Fruit fly (Drosophila melanogaster): ENCODE data around the gene pira.

Gene pira

dm6 chrX:12735478-12736428 lies 27.7 kb downstream of the pira start (continued):
- TF ChIP-seq pita (GFP tag; optimal IDR thresholded peaks at IDR 0.05) (no peak), CG14965 (GFP tag; optimal IDR thresholded peaks at IDR 0.05; ENCODE audit: borderline replicate concordance) (peak; percentile 30), CG34376 (GFP tag; optimal IDR thresholded peaks at IDR 0.05) (peak; percentile 94), btn (GFP tag; optimal IDR thresholded peaks at IDR 0.05) (peak; percentile 69), ssp (GFP tag; IDR thresholded peaks at IDR 0.05) (peak; percentile 73), CG3726 (GFP tag; IDR thresholded peaks at IDR 0.05) (no peak), CG33557 (GFP tag; optimal IDR thresholded peaks at IDR 0.05) (peak; percentile 88), D19A (tag; optimal IDR thresholded peaks at IDR 0.05) (peak; percentile 90), grn (GFP tag; optimal IDR thresholded peaks at IDR 0.05) (peak; percentile 75), CG10959 (GFP tag; IDR thresholded peaks at IDR 0.05) (peak; percentile 62; the same call in 1 of the 2 replicates), CG12659 (GFP tag; optimal IDR thresholded peaks at IDR 0.05) (peak; percentile 97), ro (GFP tag; IDR thresholded peaks at IDR 0.05) (no peak; the same call in 1 of the 2 replicates), CG6175 (GFP tag; IDR thresholded peaks at IDR 0.05) (0 out of 3 replicates have a peak, but pooled peaks have one; percentile 48), CG12219 (GFP tag; optimal IDR thresholded peaks at IDR 0.05) (peak; percentile 93), gro (GFP tag; optimal IDR thresholded peaks at IDR 0.05) (peak; percentile 84), bab2 (GFP tag; optimal IDR thresholded peaks at IDR 0.05) (peak; percentile 90), Fer1 (GFP tag; optimal IDR thresholded peaks at IDR 0.05) (peak; percentile 93), CG3281 (GFP tag; optimal IDR thresholded peaks at IDR 0.05) (peak; percentile 96), zen2 (GFP tag; IDR thresholded peaks at IDR 0.05; ENCODE audit: partially characterized antibody) (no peak), CG6654 (GFP tag; optimal IDR thresholded peaks at IDR 0.05) (peak; percentile 86), CG1602 (GFP tag; optimal IDR thresholded peaks at IDR 0.05) (peak; percentile 93), CG11085 (GFP tag; IDR thresholded peaks at IDR 0.05) (no peak; the same call in 1 of the 2 replicates), CG15601 (tag; optimal IDR thresholded peaks at IDR 0.05) (peak; percentile 88), CG2202 (tag; optimal IDR thresholded peaks at IDR 0.05) (peak; percentile 83), zen (tag; optimal IDR thresholded peaks at IDR 0.05) (peak; percentile 88), inv (GFP tag; IDR thresholded peaks at IDR 0.05; ENCODE audit: partially characterized antibody) (no peak), Dip3 (GFP tag; optimal IDR thresholded peaks at IDR 0.05) (peak; percentile 88), lbe (GFP tag; optimal IDR thresholded peaks at IDR 0.05) (peak; percentile 63), Sry-β (GFP tag; optimal IDR thresholded peaks at IDR 0.05) (peak; percentile 59), CG31388 (GFP tag; optimal IDR thresholded peaks at IDR 0.05) (peak; percentile 85), tap (tag; optimal IDR thresholded peaks at IDR 0.05) (peak; percentile 90), nerfin-1 (tag; optimal IDR thresholded peaks at IDR 0.05) (peak; percentile 87), dimm (GFP tag; IDR thresholded peaks at IDR 0.05) (peak; percentile 49), psq (GFP tag; optimal IDR thresholded peaks at IDR 0.05) (peak; percentile 96), fd102C (GFP tag; optimal IDR thresholded peaks at IDR 0.05) (peak; percentile 75), Trl (optimal IDR thresholded peaks at IDR 0.05) (peak; percentile 4 to 51), Trl (GFP tag; optimal IDR thresholded peaks at IDR 0.05) (peak; percentile 86), CG10321 (GFP tag; IDR thresholded peaks at IDR 0.05) (peak; percentile 75), chinmo (GFP tag; IDR thresholded peaks at IDR 0.05; ENCODE audit: partially characterized antibody) (peak; percentile 97), CG2875 (GFP tag; optimal IDR thresholded peaks at IDR 0.05) (peak; percentile 90), CG10274 (GFP tag; optimal IDR thresholded peaks at IDR 0.05) (peak; percentile 91), hbn (GFP tag; IDR thresholded peaks at IDR 0.05; ENCODE audit: partially characterized antibody) (no peak), CG9437 (GFP tag; optimal IDR thresholded peaks at IDR 0.05) (peak; percentile 95), dpn (GFP tag; optimal IDR thresholded peaks at IDR 0.05) (peak; percentile 93 to 95), CG4360 (GFP tag; IDR thresholded peaks at IDR 0.05) (peak; percentile 92), sens (GFP tag) (peak; percentile 99), cad (GFP tag; optimal IDR thresholded peaks at IDR 0.05) (peak; percentile 86), klu (GFP tag; IDR thresholded peaks at IDR 0.05) (no peak; the same call in none of the 2 replicates)

Data from whole organism, embryonic.